Fruit fly (Drosophila melanogaster) S2 (cell line): Measurements from ENCODE around the gene milt.
A peak's percentile ranks its signal among the peaks of the same experiment; 100 is the strongest.

Experiments
- CG8478 ChIP-seq: fragments of >200 bp; optimal IDR thresholded peaks from 2 replicates; lab custom pipeline; 2018
- CTCF ChIP-seq, 2 experiments: fragments of >200 bp; optimal IDR thresholded peaks; 2 replicates each; lab custom pipeline; 2018

milt gene

dm6 chr2L:7037773-7038327 is at the start of gene milt:
TSS of gene milt (plus strand) at chr2L:7037823.
- TF ChIP-seq CG8478 (no peak), CTCF (optimal IDR thresholded peaks at IDR 0.05; lab: Kevin White, UChicago) (peak; percentile 14 to 24)

dm6 chr2L:6991085-6991484 is 46.5 kb upstream of the milt start:
- TF ChIP-seq CG8478 = no peak
- TF ChIP-seq CTCF (optimal IDR thresholded peaks at IDR 0.05; lab: Kevin White, UChicago) = no peak

- no peak for TF ChIP-seq CTCF (optimal IDR thresholded peaks at IDR 0.05; lab: Kevin White, UChicago)
- TF ChIP-seq CG8478 = no peak
These were observed 38.9 kb upstream of the milt start for dm6 chr2L:6998736-6999135.

- TF ChIP-seq CG8478 (no peak), CTCF (optimal IDR thresholded peaks at IDR 0.05; lab: Kevin White, UChicago) (no peak)
These were observed 33.3 kb upstream of the milt start for dm6 chr2L:7004304-7004703.

- TF ChIP-seq CG8478 (no peak), CTCF (optimal IDR thresholded peaks at IDR 0.05; lab: Kevin White, UChicago) (no peak)
These were observed 32.1 kb upstream of the milt start for dm6 chr2L:7005489-7005888.

dm6 chr2L:7007564-7007963 is 30.1 kb upstream of the milt start:
- TF ChIP-seq CG8478 (no peak), CTCF (optimal IDR thresholded peaks at IDR 0.05; lab: Kevin White, UChicago) (no peak)

dm6 chr2L:7009807-7010470 is 27.7 kb upstream of the milt start, which contains the start of gene uif:
TSS of gene uif (minus strand) at chr2L:7010359.
- TF ChIP-seq CG8478 = no peak
- no peak for TF ChIP-seq CTCF (optimal IDR thresholded peaks at IDR 0.05; lab: Kevin White, UChicago)

dm6 chr2L:7010513-7010912 is 27.1 kb upstream of the milt start:
- TF ChIP-seq CG8478 (no peak), CTCF (optimal IDR thresholded peaks at IDR 0.05; lab: Kevin White, UChicago) (no peak)

- TF ChIP-seq CTCF (optimal IDR thresholded peaks at IDR 0.05; lab: Kevin White, UChicago) (no peak), CG8478 (no peak)
These were observed 25.7 kb upstream of the milt start, which contains the start of gene CG43321 for dm6 chr2L:7011962-7012361. TSS of gene CG43321 (plus strand) at chr2L:7012262.

- TF ChIP-seq CTCF (optimal IDR thresholded peaks at IDR 0.05; lab: Kevin White, UChicago) (no peak), CG8478 (no peak)
These were observed 24.5 kb upstream of the milt start, which contains the start of gene CG43322 for dm6 chr2L:7013157-7013556. TSS of gene CG43322 (plus strand) at chr2L:7013396.

- no peak for TF ChIP-seq CTCF (optimal IDR thresholded peaks at IDR 0.05; lab: Kevin White, UChicago)
- no peak for TF ChIP-seq CG8478
These were observed 16.2 kb upstream of the milt start, which contains the start of gene Pcp for dm6 chr2L:7021382-7021781. TSS of gene Pcp (plus strand) at chr2L:7021682.

- TF ChIP-seq CTCF (optimal IDR thresholded peaks at IDR 0.05; lab: Kevin White, UChicago) = no peak
- no peak for TF ChIP-seq CG8478
These were observed 13.9 kb upstream of the milt start, which contains the start of gene Gart for dm6 chr2L:7023614-7024259. TSS of gene Gart (minus strand) at chr2L:7023898.

dm6 chr2L:7025247-7025646 is 12.4 kb upstream of the milt start:
- TF ChIP-seq CG8478 (no peak), CTCF (optimal IDR thresholded peaks at IDR 0.05; lab: Kevin White, UChicago) (no peak)

- TF ChIP-seq CTCF (optimal IDR thresholded peaks at IDR 0.05; lab: Kevin White, UChicago) (no peak), CG8478 (no peak)
These were observed 11.3 kb upstream of the milt start for dm6 chr2L:7026308-7026707.

dm6 chr2L:7026988-7027908 is 10.4 kb upstream of the milt start, which contains the start of the genes CG31908 and MME1:
TSS of gene CG31908 (minus strand) at chr2L:7027389.
TSS of gene MME1 (plus strand) at chr2L:7027526.
- TF ChIP-seq CG8478 (no peak), CTCF (optimal IDR thresholded peaks at IDR 0.05; lab: Kevin White, UChicago) (no peak)
